Worm (Caenorhabditis elegans): Measurements from ENCODE around the gene aexr-1.

The aexr-1 gene

DNA sequence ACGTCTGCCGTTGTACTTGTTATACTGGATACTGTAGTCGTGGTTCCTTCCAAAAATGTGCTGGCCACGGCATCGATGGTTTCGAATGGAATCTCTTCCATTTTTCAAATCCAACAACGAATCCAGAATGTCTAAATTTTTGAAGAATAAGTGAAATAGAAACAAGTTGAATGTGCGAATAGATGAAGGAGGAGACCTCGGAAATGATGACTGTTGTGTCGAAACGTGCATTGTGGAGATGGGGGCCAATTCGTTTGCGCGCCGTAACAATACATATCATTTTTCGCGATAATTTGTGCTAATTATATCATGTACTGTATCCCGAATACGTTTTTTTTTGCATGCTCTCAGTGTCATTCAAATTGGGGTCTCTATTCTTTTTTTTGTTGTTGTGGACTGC is at the start of gene aexr-1:
aexr-1 (minus strand) TSS at position 101 of the 400 bp plus-strand sequence.
- TF ChIP-seq unc-39 (tag; optimal IDR thresholded peaks at IDR 0.05) (no peak), ztf-11 (tag; optimal IDR thresholded peaks at IDR 0.05) (no peak), pha-4 (tag; optimal IDR thresholded peaks at IDR 0.05) (no peak), elt-1 (tag; optimal IDR thresholded peaks at IDR 0.05; ENCODE audit: borderline replicate concordance, insufficient read depth) (no peak), sem-2 (GFP tag; optimal IDR thresholded peaks at IDR 0.05) (no peak), cnd-1 (tag; optimal IDR thresholded peaks at IDR 0.05) (no peak), ceh-83 (GFP tag; optimal IDR thresholded peaks at IDR 0.05) (no peak), mls-2 (tag; optimal IDR thresholded peaks at IDR 0.05) (no peak), nhr-2 (tag; optimal IDR thresholded peaks at IDR 0.05) (no peak), unc-120 (tag; optimal IDR thresholded peaks at IDR 0.05; ENCODE audit: poor library complexity, severe bottlenecking) (no peak), ceh-39 (tag; optimal IDR thresholded peaks at IDR 0.05) (no peak), sptf-1 (tag; optimal IDR thresholded peaks at IDR 0.05) (no peak), M03D4.4 (tag; optimal IDR thresholded peaks at IDR 0.05) (no peak), bed-3 (GFP tag; optimal IDR thresholded peaks at IDR 0.05) (no peak), unc-62 (GFP tag; optimal IDR thresholded peaks at IDR 0.05) (no peak), zip-8 (tag; optimal IDR thresholded peaks at IDR 0.05) (no peak), nhr-12 (tag; optimal IDR thresholded peaks at IDR 0.05) (no peak), ham-2 (GFP tag; optimal IDR thresholded peaks at IDR 0.05) (no peak), flh-1 (GFP tag; optimal IDR thresholded peaks at IDR 0.05) (no peak)

DNA sequence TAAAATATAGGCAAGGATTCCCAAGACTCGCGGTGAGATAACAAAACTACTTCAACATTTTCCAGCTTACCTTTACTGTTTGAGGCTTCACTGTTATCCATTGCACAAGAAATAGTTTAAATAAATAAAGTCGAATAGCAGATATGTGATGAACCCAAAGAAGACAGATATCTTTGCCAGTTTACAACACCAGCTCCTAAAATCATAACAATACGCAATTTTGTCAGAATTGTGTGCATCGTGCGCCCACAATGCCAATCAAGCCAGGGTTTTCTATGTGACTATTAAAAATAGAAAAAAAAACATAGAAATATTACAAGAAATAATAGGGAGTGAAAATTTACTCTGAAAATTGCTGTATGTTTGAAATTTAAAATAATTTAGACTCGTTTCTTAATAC is 47.6 kb upstream of the aexr-1 start, which contains the start of gene F38B6.8:
F38B6.8 (minus strand) TSS at position 101 of the 400 bp plus-strand sequence.
- TF ChIP-seq nhr-12 (tag; optimal IDR thresholded peaks at IDR 0.05) (no peak), unc-39 (tag; optimal IDR thresholded peaks at IDR 0.05) (no peak), zip-8 (tag; optimal IDR thresholded peaks at IDR 0.05) (no peak), pha-4 (tag; optimal IDR thresholded peaks at IDR 0.05) (no peak), flh-1 (GFP tag; optimal IDR thresholded peaks at IDR 0.05) (no peak)

DNA sequence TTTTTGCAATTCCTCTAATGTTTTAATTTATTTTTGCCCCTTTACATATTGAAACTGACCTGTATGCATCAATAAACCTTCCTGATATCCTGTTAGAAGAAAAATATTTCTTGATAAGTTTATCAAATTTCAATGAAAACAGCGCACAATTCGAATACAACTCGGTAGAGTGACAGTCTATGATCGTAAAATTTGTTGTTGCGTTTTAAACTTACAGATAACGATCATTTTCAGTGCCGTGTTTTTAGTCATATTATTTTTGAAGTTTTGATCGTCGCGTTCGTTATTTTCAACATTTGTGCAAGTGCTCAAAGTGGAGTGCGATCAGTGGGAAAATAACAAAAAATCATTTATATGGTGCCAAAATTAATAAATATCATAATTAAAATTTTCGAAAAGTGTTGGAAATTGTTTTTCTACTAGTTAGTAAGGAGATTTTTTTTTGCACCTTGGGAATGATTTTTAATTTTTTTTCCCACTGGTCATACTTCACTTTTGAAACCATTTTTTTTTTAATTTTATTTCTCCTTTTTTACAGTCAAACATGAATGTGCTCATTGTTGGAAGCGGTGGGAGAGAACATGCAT is 39.4 kb upstream of the aexr-1 start, which contains the start of gene F38B6.4:
F38B6.4 (plus strand) TSS at position 537 of the 587 bp plus-strand sequence.
- TF ChIP-seq unc-62 (GFP tag; optimal IDR thresholded peaks at IDR 0.05), result no peak

DNA sequence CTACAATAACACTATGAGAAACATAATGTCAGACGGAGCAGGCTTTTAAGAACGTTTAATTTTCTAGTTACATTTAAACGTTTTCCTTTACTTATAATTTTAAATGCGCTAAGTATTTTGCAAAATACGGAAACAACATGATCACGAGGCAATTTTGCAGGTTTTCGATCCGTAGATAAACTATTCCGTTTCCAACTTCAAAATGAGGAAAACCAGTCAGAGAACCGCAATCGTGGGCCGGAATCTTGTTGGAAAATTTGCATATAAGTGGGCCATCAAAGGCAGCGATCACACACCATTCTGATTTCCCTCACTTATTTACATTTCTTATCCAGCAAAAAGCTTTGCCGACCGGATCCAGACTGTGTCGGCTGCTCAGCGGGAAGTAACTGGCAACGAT is 37.4 kb upstream of the aexr-1 start, which contains the start of gene col-172:
col-172 (plus strand) TSS at position 301 of the 400 bp plus-strand sequence.
- no peak for TF ChIP-seq unc-120 (tag; optimal IDR thresholded peaks at IDR 0.05; ENCODE audit: poor library complexity, severe bottlenecking)
- TF ChIP-seq ham-2 (GFP tag; optimal IDR thresholded peaks at IDR 0.05), result no peak
- no peak for TF ChIP-seq elt-1 (tag; optimal IDR thresholded peaks at IDR 0.05; ENCODE audit: borderline replicate concordance, insufficient read depth)
- TF ChIP-seq sptf-1 (tag; optimal IDR thresholded peaks at IDR 0.05), result no peak
- no peak for TF ChIP-seq nhr-28 (tag; optimal IDR thresholded peaks at IDR 0.05)
- no peak for TF ChIP-seq blmp-1 (tag; optimal IDR thresholded peaks at IDR 0.05)
- no peak for TF ChIP-seq mab-5 (tag; optimal IDR thresholded peaks at IDR 0.05)
- TF ChIP-seq ceh-39 (tag; optimal IDR thresholded peaks at IDR 0.05), result no peak
- TF ChIP-seq pha-4 (tag; optimal IDR thresholded peaks at IDR 0.05), result no peak
- no peak for TF ChIP-seq nhr-12 (tag; optimal IDR thresholded peaks at IDR 0.05)

DNA sequence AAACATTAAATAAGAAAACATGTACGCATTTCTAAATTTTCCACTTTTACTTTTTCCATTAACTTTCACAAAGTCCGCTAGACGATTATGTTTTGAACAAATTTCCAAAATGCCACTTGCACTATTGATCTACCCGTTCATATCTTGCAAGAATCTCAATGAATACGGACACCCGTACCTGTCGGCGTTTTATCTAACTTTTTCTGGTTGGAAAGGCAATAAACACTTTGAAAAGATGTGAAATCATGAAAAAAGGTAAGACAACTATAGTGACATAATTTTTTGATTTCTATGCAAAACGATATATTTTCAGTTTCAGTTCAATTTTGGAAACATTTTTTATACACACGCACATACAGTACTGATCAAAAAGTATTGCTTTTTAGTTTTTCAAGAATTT is 36.6 kb upstream of the aexr-1 start:
- TF ChIP-seq ham-2 (GFP tag; optimal IDR thresholded peaks at IDR 0.05) (no peak), blmp-1 (tag; optimal IDR thresholded peaks at IDR 0.05) (no peak), ceh-83 (GFP tag; optimal IDR thresholded peaks at IDR 0.05) (no peak), sem-2 (GFP tag; optimal IDR thresholded peaks at IDR 0.05) (no peak), drap-1 (GFP tag; optimal IDR thresholded peaks at IDR 0.05) (no peak), mab-5 (tag; optimal IDR thresholded peaks at IDR 0.05) (no peak), nhr-76 (tag; optimal IDR thresholded peaks at IDR 0.05) (no peak), nhr-12 (tag; optimal IDR thresholded peaks at IDR 0.05) (no peak), nhr-2 (tag; optimal IDR thresholded peaks at IDR 0.05) (no peak), nhr-237 (tag; optimal IDR thresholded peaks at IDR 0.05) (no peak), sptf-1 (tag; optimal IDR thresholded peaks at IDR 0.05) (no peak)

DNA sequence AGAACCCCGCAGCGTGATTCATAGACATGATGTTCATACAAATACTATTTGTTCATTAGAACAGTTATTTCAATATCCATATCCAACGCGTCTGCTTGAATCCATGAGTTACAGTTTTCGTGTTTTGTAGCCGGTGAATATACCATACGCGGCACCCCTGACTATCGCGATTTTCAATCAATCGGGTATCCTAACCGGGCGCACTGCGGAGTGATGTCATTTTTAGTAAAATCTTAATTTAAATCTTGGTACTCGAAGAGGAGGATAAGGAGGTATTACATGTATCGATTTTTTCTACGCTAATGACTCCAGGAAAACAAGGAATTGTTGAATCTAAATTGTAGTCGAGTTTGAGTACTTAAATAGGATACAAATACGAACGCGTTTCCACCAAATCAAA is 34.3 kb upstream of the aexr-1 start:
- no peak for TF ChIP-seq lin-13 (tag; optimal IDR thresholded peaks at IDR 0.05)
- no peak for TF ChIP-seq nhr-2 (tag; optimal IDR thresholded peaks at IDR 0.05)
- no peak for TF ChIP-seq elt-3 (tag; optimal IDR thresholded peaks at IDR 0.05)
- no peak for TF ChIP-seq ceh-43 (GFP tag; optimal IDR thresholded peaks at IDR 0.05)
